Worm (Caenorhabditis elegans) whole organism, L4 larva: ENCODE results near the gene rpt-1.

Experiments used
- Y5F2A.4 ChIP-seq: fragments of 200-800 bp; sonication (Bioruptor generic); optimal IDR thresholded peaks from 2 replicates; lab custom pipeline; 2018; ENCODE audit warnings: mild to moderate bottlenecking, missing genetic modification characterization, missing compliant biosample characterization
- fkh-10 ChIP-seq: fragments of 150-350 bp; optimal IDR thresholded peaks from 2 replicates; lab custom pipeline; 2014; ENCODE audit warnings: missing biosample characterization, missing genetic modification reagents, missing genetic modification characterization
- lim-7 ChIP-seq: fragments of 200-800 bp; sonication (Bioruptor generic); IDR thresholded peaks from 2 replicates; pipeline ENCODE4 v1.3.6; 2022; ENCODE audit warnings: missing genetic modification characterization, missing compliant biosample characterization
- nhr-237 ChIP-seq: sonication (generic microtip); optimal IDR thresholded peaks from 2 replicates; lab custom pipeline; 2017; ENCODE audit warnings: missing biosample characterization, missing genetic modification characterization
- pha-4 ChIP-seq, 2 experiments: fragments of 150-350 bp in 1 of 2; fragments of 200-800 bp in 1 of 2; sonication (Bioruptor generic) in 1 of 2; IDR thresholded peaks in 1 of 2; optimal IDR thresholded peaks in 1 of 2; 2 replicates each; pipeline versions ENCODE4 v1.3.6 to Lab custom; 2014 to 2022; ENCODE audit warnings: missing genetic modification characterization in 2 of 2, missing genetic modification reagents in 2 of 2, missing biosample characterization in 1 of 2, missing compliant biosample characterization in 1 of 2
- snpc-4 ChIP-seq: fragments of 150-350 bp; optimal IDR thresholded peaks from 2 replicates; lab custom pipeline; 2014; ENCODE audit warnings: missing biosample characterization, missing genetic modification characterization

DNA sequence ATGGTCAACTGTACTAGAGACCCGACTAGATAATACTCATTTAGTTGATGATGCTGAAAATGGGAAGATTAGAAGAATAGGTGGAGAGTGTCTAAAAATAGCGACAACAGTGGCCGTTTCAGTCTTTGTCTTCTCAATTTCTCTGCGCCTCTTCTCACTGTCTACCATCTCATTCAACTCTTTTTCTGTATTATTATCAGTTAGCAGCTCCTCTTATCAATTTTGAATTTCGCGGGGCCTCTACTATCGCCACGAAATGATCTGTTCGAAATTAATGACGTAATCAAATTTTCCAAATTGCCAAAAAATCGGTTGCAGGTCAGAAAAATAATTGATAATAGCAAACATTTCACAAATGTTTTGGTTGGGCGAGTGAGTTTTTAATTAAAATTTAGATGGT lies 40.5 kb downstream of the rpt-1 start:
- no peak for TF ChIP-seq nhr-237 (tag; lab: Kevin White, UChicago)
- TF ChIP-seq Y5F2A.4 (GFP tag; lab: Kevin White, UChicago): no peak
- no peak for TF ChIP-seq snpc-4 (tag; lab: Kevin White, UChicago)
- TF ChIP-seq fkh-10: no peak
- TF ChIP-seq lim-7 (GFP tag; lab: Robert Waterston, UW): no peak
- TF ChIP-seq pha-4 (GFP tag; IDR thresholded peaks at IDR 0.05; lab: Robert Waterston, UW): no peak
- no peak for TF ChIP-seq pha-4 (tag; optimal IDR thresholded peaks at IDR 0.05; lab: Kevin White, UChicago)
